Fruit fly (Drosophila melanogaster) whole organism, prepupa: ENCODE measurements around the gene Spn28B.
A peak's percentile ranks its signal among the peaks of the same experiment; 100 is the strongest.

Source experiments
- Blimp-1 ChIP-seq: fragments of 200-800 bp; sonication (Bioruptor generic); optimal IDR thresholded peaks from 3 replicates; lab custom pipeline; 2017; ENCODE audit warnings: missing biosample characterization, missing genetic modification characterization, mild to moderate bottlenecking, moderate library complexity, missing genetic modification reagents
- CG10631 ChIP-seq: fragments of 200-800 bp; sonication (Bioruptor generic); optimal IDR thresholded peaks from 2 replicates; lab custom pipeline; 2016; ENCODE audit warnings: missing biosample characterization, missing genetic modification characterization
- CG10669 ChIP-seq: fragments of 200-800 bp; sonication (Bioruptor generic); optimal IDR thresholded peaks from 3 replicates; lab custom pipeline; 2018; ENCODE audit warnings: missing biosample characterization, mild to moderate bottlenecking, missing genetic modification characterization, moderate library complexity
- CG11294 ChIP-seq: fragments of 200-800 bp; sonication (Bioruptor generic); IDR thresholded peaks from 2 replicates; pipeline ENCODE4 v1.3.6; 2022; ENCODE audit warnings: missing biosample characterization, missing genetic modification characterization
- CG11762 ChIP-seq: fragments of 200-800 bp; sonication (Bioruptor generic); optimal IDR thresholded peaks from 3 replicates; lab custom pipeline; 2016; ENCODE audit warnings: missing biosample characterization, missing genetic modification characterization; ENCODE audit not compliant: insufficient read depth
- CG11902 ChIP-seq: fragments of 200-800 bp; sonication (Bioruptor generic); optimal IDR thresholded peaks from 3 replicates; lab custom pipeline; 2016; ENCODE audit warnings: missing biosample characterization, missing genetic modification characterization
- CG15336 ChIP-seq: fragments of 200-800 bp; sonication (Bioruptor generic); IDR thresholded peaks from 2 replicates; pipeline ENCODE4 v1.3.6; 2022; ENCODE audit warnings: missing biosample characterization, missing genetic modification characterization
- CG16779 ChIP-seq: fragments of 200-800 bp; sonication (Bioruptor generic); optimal IDR thresholded peaks from 3 replicates; lab custom pipeline; 2017; ENCODE audit warnings: missing biosample characterization, mild to moderate bottlenecking, missing genetic modification characterization
- CG3032 ChIP-seq: fragments of 200-800 bp; optimal IDR thresholded peaks from 2 replicates; lab custom pipeline; 2019; ENCODE audit warnings: missing biosample characterization, mild to moderate bottlenecking, missing genetic modification characterization, moderate library complexity
- CG31627 ChIP-seq: fragments of 200-800 bp; sonication (Bioruptor generic); optimal IDR thresholded peaks from 3 replicates; lab custom pipeline; 2016; ENCODE audit warnings: missing biosample characterization, missing genetic modification characterization
- CG32006 ChIP-seq: fragments of 200-800 bp; sonication (Bioruptor generic); optimal IDR thresholded peaks from 3 replicates; lab custom pipeline; 2017; ENCODE audit warnings: missing biosample characterization, mild to moderate bottlenecking, missing genetic modification characterization
- CG34406 ChIP-seq: fragments of 200-800 bp; sonication (Bioruptor generic); optimal IDR thresholded peaks from 3 replicates; lab custom pipeline; 2016; ENCODE audit warnings: missing biosample characterization, missing genetic modification characterization
- CG3919 ChIP-seq: fragments of 200-800 bp; sonication (Bioruptor generic); optimal IDR thresholded peaks from 3 replicates; lab custom pipeline; 2016; ENCODE audit warnings: missing biosample characterization, missing genetic modification characterization
- CG4318 ChIP-seq: fragments of 200-800 bp; sonication (Bioruptor generic); optimal IDR thresholded peaks from 3 replicates; lab custom pipeline; 2017; ENCODE audit warnings: missing biosample characterization, mild to moderate bottlenecking, missing genetic modification characterization
- CG6163 ChIP-seq: fragments of 200-800 bp; sonication (Bioruptor generic); IDR thresholded peaks from 3 replicates; pipeline ENCODE4 v1.3.6; 2022; ENCODE audit warnings: missing biosample characterization, missing genetic modification characterization
- CG6276 ChIP-seq: fragments of 200-800 bp; sonication (Bioruptor generic); optimal IDR thresholded peaks from 2 replicates; lab custom pipeline; 2017; ENCODE audit warnings: missing biosample characterization, mild to moderate bottlenecking, missing genetic modification characterization
- CG6792 ChIP-seq: fragments of 200-800 bp; sonication (Bioruptor generic); optimal IDR thresholded peaks from 3 replicates; lab custom pipeline; 2016; ENCODE audit warnings: missing biosample characterization, missing genetic modification characterization
- CG6854 ChIP-seq: fragments of 200-800 bp; sonication (Bioruptor generic); optimal IDR thresholded peaks from 2 replicates; lab custom pipeline; 2017; ENCODE audit warnings: missing biosample characterization, mild to moderate bottlenecking, missing genetic modification characterization
- CG7368 ChIP-seq: fragments of 200-800 bp; sonication (Bioruptor generic); optimal IDR thresholded peaks from 3 replicates; lab custom pipeline; 2016; ENCODE audit warnings: missing biosample characterization, missing genetic modification characterization
- CG8119 ChIP-seq: fragments of 200-800 bp; sonication (Bioruptor generic); IDR thresholded peaks from 3 replicates; pipeline ENCODE4 v1.3.6; 2022; ENCODE audit warnings: missing biosample characterization, missing genetic modification characterization
- CG8319 ChIP-seq: fragments of 200-800 bp; sonication (Bioruptor generic); optimal IDR thresholded peaks from 3 replicates; lab custom pipeline; 2016; ENCODE audit warnings: missing biosample characterization, missing genetic modification characterization
- CG8632 ChIP-seq: fragments of 200-800 bp; sonication (Bioruptor generic); optimal IDR thresholded peaks from 3 replicates; lab custom pipeline; 2016; ENCODE audit warnings: missing biosample characterization, missing genetic modification characterization
- CG9139 ChIP-seq: fragments of 200-800 bp; sonication (Bioruptor generic); optimal IDR thresholded peaks from 3 replicates; lab custom pipeline; 2017; ENCODE audit warnings: missing biosample characterization, mild to moderate bottlenecking, missing genetic modification characterization
- Eip78C ChIP-seq: fragments of 200-800 bp; sonication (Bioruptor generic); peaks from one replicate; lab custom pipeline; 2016; ENCODE audit warnings: missing biosample characterization, missing genetic modification characterization
- Ets21C ChIP-seq: fragments of 200-800 bp; sonication (Bioruptor generic); optimal IDR thresholded peaks from 3 replicates; lab custom pipeline; 2016; ENCODE audit warnings: missing biosample characterization, missing genetic modification characterization
- Ets96B ChIP-seq: fragments of 200-800 bp; optimal IDR thresholded peaks from 2 replicates; lab custom pipeline; 2019; ENCODE audit warnings: missing biosample characterization, mild to moderate bottlenecking, missing genetic modification characterization, moderate library complexity
- Gug ChIP-seq: fragments of 200-800 bp; sonication (Bioruptor generic); IDR thresholded peaks from 2 replicates; pipeline ENCODE4 v1.3.6; 2022; ENCODE audit warnings: missing biosample characterization, missing genetic modification characterization
- Hr38 ChIP-seq: sonication (Bioruptor generic); optimal IDR thresholded peaks from 2 replicates; lab custom pipeline; 2016; ENCODE audit warnings: missing biosample characterization, missing genetic modification characterization
- Hr39 ChIP-seq: fragments of 200-800 bp; sonication (Bioruptor generic); optimal IDR thresholded peaks from 2 replicates; lab custom pipeline; 2016; ENCODE audit warnings: missing biosample characterization, missing genetic modification characterization
- Hr4 ChIP-seq: fragments of 200-800 bp; sonication (Bioruptor generic); optimal IDR thresholded peaks from 3 replicates; lab custom pipeline; 2016; ENCODE audit warnings: missing biosample characterization, missing genetic modification characterization
- Met ChIP-seq: fragments of 200-800 bp; sonication (Bioruptor generic); optimal IDR thresholded peaks from 3 replicates; lab custom pipeline; 2016; ENCODE audit warnings: missing biosample characterization, missing genetic modification characterization
- OdsH ChIP-seq: fragments of 200-800 bp; sonication (Bioruptor generic); optimal IDR thresholded peaks from 3 replicates; lab custom pipeline; 2016; ENCODE audit warnings: missing biosample characterization, missing genetic modification characterization
- Smox ChIP-seq: fragments of 200-800 bp; sonication (Bioruptor generic); optimal IDR thresholded peaks from 3 replicates; lab custom pipeline; 2016; ENCODE audit warnings: missing biosample characterization, missing genetic modification characterization
- Sox102F ChIP-seq: fragments of 200-800 bp; sonication (Bioruptor generic); optimal IDR thresholded peaks from 2 replicates; lab custom pipeline; 2016; ENCODE audit warnings: missing biosample characterization, mild to moderate bottlenecking, missing genetic modification characterization
- Sox15 ChIP-seq: fragments of 200-800 bp; sonication (Bioruptor generic); optimal IDR thresholded peaks from 3 replicates; lab custom pipeline; 2016; ENCODE audit warnings: missing biosample characterization, missing genetic modification characterization
- achi ChIP-seq: fragments of 200-800 bp; sonication (Bioruptor generic); optimal IDR thresholded peaks from 3 replicates; lab custom pipeline; 2016; ENCODE audit warnings: missing biosample characterization, missing genetic modification characterization
- acj6 ChIP-seq: fragments of 200-800 bp; sonication (Bioruptor generic); optimal IDR thresholded peaks from 3 replicates; lab custom pipeline; 2016; ENCODE audit warnings: missing biosample characterization, missing genetic modification characterization
- cyc ChIP-seq: fragments of 200-800 bp; sonication (Bioruptor generic); optimal IDR thresholded peaks from 3 replicates; lab custom pipeline; 2016; ENCODE audit warnings: missing biosample characterization, missing genetic modification characterization
- dac ChIP-seq: fragments of 200-800 bp; sonication (Bioruptor generic); optimal IDR thresholded peaks from 2 replicates; lab custom pipeline; 2017; ENCODE audit warnings: missing biosample characterization, mild to moderate bottlenecking, missing genetic modification characterization
- esn ChIP-seq: fragments of 200-800 bp; sonication (Bioruptor generic); optimal IDR thresholded peaks from 2 replicates; lab custom pipeline; 2016; ENCODE audit warnings: missing biosample characterization, mild to moderate bottlenecking, missing genetic modification characterization, moderate library complexity
- fd59A ChIP-seq: fragments of 200-800 bp; sonication (Bioruptor generic); optimal IDR thresholded peaks from 2 replicates; lab custom pipeline; 2017; ENCODE audit warnings: missing biosample characterization, mild to moderate bottlenecking, missing genetic modification characterization, missing genetic modification reagents
- fd85E ChIP-seq: fragments of 200-800 bp; sonication (Bioruptor generic); optimal IDR thresholded peaks from 3 replicates; lab custom pipeline; 2016; ENCODE audit warnings: missing biosample characterization, missing genetic modification characterization
- lz ChIP-seq: fragments of 200-800 bp; sonication (Bioruptor generic); optimal IDR thresholded peaks from 3 replicates; lab custom pipeline; 2016; ENCODE audit warnings: missing biosample characterization, missing genetic modification characterization
- net ChIP-seq: fragments of 200-800 bp; sonication (Bioruptor generic); optimal IDR thresholded peaks from 3 replicates; lab custom pipeline; 2016; ENCODE audit warnings: missing biosample characterization, missing genetic modification characterization
- pdm3 ChIP-seq: fragments of 200-800 bp; sonication (Bioruptor generic); optimal IDR thresholded peaks from 3 replicates; lab custom pipeline; 2016; ENCODE audit warnings: missing biosample characterization, missing genetic modification characterization
- salr ChIP-seq, 2 experiments: fragments of 200-800 bp; sonication (Bioruptor generic); optimal IDR thresholded peaks; 3 replicates each; lab custom pipeline; 2016 to 2018; ENCODE audit warnings: missing biosample characterization in 2 of 2, missing genetic modification characterization in 2 of 2, mild to moderate bottlenecking in 1 of 2
- ss ChIP-seq, 2 experiments: fragments of 200-800 bp; sonication (Bioruptor generic); optimal IDR thresholded peaks; 2 replicates in 1 of 2; 3 replicates in 1 of 2; lab custom pipeline; 2017 to 2018; ENCODE audit warnings: mild to moderate bottlenecking in 2 of 2, missing biosample characterization in 2 of 2, missing genetic modification characterization in 2 of 2, moderate library complexity in 1 of 2
- svp ChIP-seq: fragments of 200-800 bp; sonication (Bioruptor generic); peaks from one replicate; lab custom pipeline; 2016; ENCODE audit warnings: missing biosample characterization, missing genetic modification characterization
- topi ChIP-seq: fragments of 200-800 bp; sonication (Bioruptor generic); optimal IDR thresholded peaks from 3 replicates; lab custom pipeline; 2016; ENCODE audit warnings: missing biosample characterization, missing genetic modification characterization

Spn28B gene

DNA sequence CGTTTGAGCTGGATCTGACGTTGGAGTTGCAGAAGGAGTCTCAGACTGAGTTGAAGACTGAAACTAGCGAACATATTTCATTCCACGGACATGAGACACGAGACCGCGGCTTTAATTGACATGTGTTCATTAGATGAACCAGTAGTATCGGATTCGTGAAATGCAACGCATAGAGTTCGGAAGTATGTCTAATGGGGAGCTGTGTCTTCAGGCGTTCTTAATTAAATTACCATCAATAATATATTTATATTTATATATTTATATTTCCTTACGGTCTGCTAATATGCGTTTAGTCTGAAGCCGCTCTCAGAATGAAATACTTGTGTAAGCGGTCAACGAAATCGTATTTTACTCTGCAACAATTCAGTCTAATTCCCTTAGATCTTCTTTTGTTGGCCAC is at the start of gene Spn28B:
Gene Spn28B (plus strand): TSS at position 301 of the 400 bp plus-strand sequence.
- no peak for TF ChIP-seq CG6792 (GFP tag; lab: Kevin White, UChicago)
- no peak for TF ChIP-seq esn
- TF ChIP-seq Gug = no peak
- TF ChIP-seq Hr38 (GFP tag; lab: Kevin White, UChicago) = no peak
- peak; percentile 23 for TF ChIP-seq CG32006 (GFP tag; lab: Kevin White, UChicago)
- TF ChIP-seq fd59A (GFP tag; lab: Kevin White, UChicago) = no peak

dm6 chr2L:7532644-7533324 is 48.9 kb upstream of the Spn28B start:
- no peak for TF ChIP-seq Hr39
- TF ChIP-seq CG3919 (GFP tag; lab: Kevin White, UChicago) = peak; percentile 25
- TF ChIP-seq CG31627 (GFP tag; lab: Kevin White, UChicago) = peak; percentile 4
- no peak for TF ChIP-seq CG11902 (GFP tag; lab: Kevin White, UChicago)
- TF ChIP-seq Met = no peak
- peak; percentile 65 for TF ChIP-seq achi (GFP tag; lab: Kevin White, UChicago)
- TF ChIP-seq OdsH (GFP tag; lab: Kevin White, UChicago) = peak; percentile 41
- peak; percentile 69 for TF ChIP-seq CG10631 (GFP tag; lab: Kevin White, UChicago)
- no peak for TF ChIP-seq Sox102F (GFP tag; lab: Kevin White, UChicago)
- no peak for TF ChIP-seq CG9139
- no peak for TF ChIP-seq dac (GFP tag; lab: Kevin White, UChicago)
- peak; percentile 56 for TF ChIP-seq Ets96B (tag; lab: Kevin White, UChicago)
- TF ChIP-seq lz (GFP tag; lab: Kevin White, UChicago) = no peak
- TF ChIP-seq Gug = peak; percentile 50; the same call in 1 of the 2 replicates
- peak; percentile 45 for TF ChIP-seq CG6276
- TF ChIP-seq esn = peak; percentile 24
- peak; percentile 39 for TF ChIP-seq CG15336
- peak in 1 of 2 experiments; percentile 15 for TF ChIP-seq ss (GFP tag; optimal IDR thresholded peaks at IDR 0.05; lab: Kevin White, UChicago)
- TF ChIP-seq net = peak; percentile 42
- TF ChIP-seq Blimp-1 (GFP tag; lab: Kevin White, UChicago) = no peak
- TF ChIP-seq CG8319 = no peak
- no peak for TF ChIP-seq CG11294 (GFP tag; lab: Robert Waterston, UW)
- TF ChIP-seq cyc = peak; percentile 24
- TF ChIP-seq CG16779 (tag; lab: Kevin White, UChicago) = no peak
- TF ChIP-seq CG6163 (GFP tag; lab: Robert Waterston, UW) = peak; percentile 42; the same call in 1 of the 3 replicates
- TF ChIP-seq acj6 (GFP tag; lab: Kevin White, UChicago) = peak; percentile 17
- peak; percentile 66 for TF ChIP-seq Hr4 (GFP tag; lab: Kevin White, UChicago)
- TF ChIP-seq topi = peak; percentile 42
- TF ChIP-seq svp (GFP tag; lab: Kevin White, UChicago) = no peak
- TF ChIP-seq Ets21C = no peak
- TF ChIP-seq CG34406 (GFP tag; lab: Kevin White, UChicago) = no peak
- TF ChIP-seq CG4318 (GFP tag; lab: Kevin White, UChicago) = peak; percentile 31
- no peak for TF ChIP-seq Sox15 (GFP tag; lab: Kevin White, UChicago)
- no peak for TF ChIP-seq Smox
- TF ChIP-seq Eip78C = peak; percentile 81
- no peak for TF ChIP-seq CG7368 (GFP tag; lab: Kevin White, UChicago)
- no peak for TF ChIP-seq fd85E (GFP tag; lab: Kevin White, UChicago)
- no peak for TF ChIP-seq Hr38 (GFP tag; lab: Kevin White, UChicago)
- TF ChIP-seq salr (GFP tag; optimal IDR thresholded peaks at IDR 0.05; lab: Kevin White, UChicago) = peak in 1 of 2 experiments; percentile 34
- peak; percentile 30 for TF ChIP-seq CG10669
- peak; percentile 16 for TF ChIP-seq fd59A (GFP tag; lab: Kevin White, UChicago)
- peak; percentile 75 for TF ChIP-seq CG32006 (GFP tag; lab: Kevin White, UChicago)
- TF ChIP-seq CG11762 = no peak
- TF ChIP-seq pdm3 (GFP tag; lab: Kevin White, UChicago) = peak; percentile 23
- peak; percentile 49; the same call in 2 of the 3 replicates for TF ChIP-seq CG8119
- TF ChIP-seq CG8632 (GFP tag; lab: Kevin White, UChicago) = no peak
- TF ChIP-seq CG6854 (GFP tag; lab: Kevin White, UChicago) = no peak
- TF ChIP-seq CG3032 (tag; lab: Kevin White, UChicago) = peak; percentile 42
